Fruit fly (Drosophila melanogaster) whole organism, embryonic: Measurements from ENCODE around the gene CG5326.

Source experiments
- Adf1 ChIP-seq: fragments of 200-800 bp; sonication (Bioruptor generic); IDR thresholded peaks from 2 replicates; pipeline ENCODE4 v1.3.6; 2022; ENCODE audit warnings: missing biosample characterization, missing genetic modification characterization
- Awh ChIP-seq: fragments of 200-800 bp; sonication (Bioruptor generic); IDR thresholded peaks from 2 replicates; pipeline ENCODE4, ENCODE4 v1.3.6; 2022; ENCODE audit warnings: missing biosample characterization, missing genetic modification characterization
- C15 ChIP-seq: fragments of 200-800 bp; sonication (Bioruptor generic); IDR thresholded peaks from 3 replicates; pipeline ENCODE4 v1.3.6; 2022; ENCODE audit warnings: missing biosample characterization, missing genetic modification characterization
- CG10565 ChIP-seq: fragments of 200-800 bp; sonication (Bioruptor generic); optimal IDR thresholded peaks from 3 replicates; lab custom pipeline; 2016; ENCODE audit warnings: missing biosample characterization, mild to moderate bottlenecking, missing genetic modification characterization
- CG11696 ChIP-seq: fragments of 200-800 bp; sonication (Bioruptor generic); IDR thresholded peaks from 2 replicates; pipeline ENCODE4 v1.3.6; 2022; ENCODE audit warnings: missing biosample characterization, missing genetic modification characterization
- CG1233 ChIP-seq: fragments of 200-800 bp; sonication (Bioruptor generic); optimal IDR thresholded peaks from 4 replicates; lab custom pipeline; 2018; ENCODE audit warnings: missing biosample characterization, mild to moderate bottlenecking, missing genetic modification characterization
- CG14050 ChIP-seq: fragments of 200-800 bp; sonication (Bioruptor generic); IDR thresholded peaks from 3 replicates; pipeline ENCODE4 v1.3.6; 2022; ENCODE audit warnings: missing biosample characterization, missing genetic modification characterization
- CG15514 ChIP-seq: fragments of 200-800 bp; sonication (Bioruptor generic); optimal IDR thresholded peaks from 3 replicates; lab custom pipeline; 2017; ENCODE audit warnings: missing biosample characterization, missing genetic modification characterization, mild to moderate bottlenecking, moderate library complexity, missing genetic modification reagents
- CG17912 ChIP-seq: fragments of 200-800 bp; sonication (Bioruptor generic); optimal IDR thresholded peaks from 2 replicates; lab custom pipeline; 2018; ENCODE audit warnings: missing biosample characterization, mild to moderate bottlenecking, missing genetic modification characterization
- CG18262 ChIP-seq: fragments of 200-800 bp; optimal IDR thresholded peaks from 3 replicates; lab custom pipeline; 2019; ENCODE audit warnings: missing biosample characterization, mild to moderate bottlenecking, missing genetic modification characterization, moderate library complexity
- CG1832 ChIP-seq: fragments of 200-800 bp; sonication (Bioruptor generic); optimal IDR thresholded peaks from 2 replicates; lab custom pipeline; 2017; ENCODE audit warnings: missing biosample characterization, mild to moderate bottlenecking, missing genetic modification characterization, inconsistent platforms
- CG18619 ChIP-seq: fragments of 200-800 bp; sonication (Bioruptor generic); optimal IDR thresholded peaks from 3 replicates; lab custom pipeline; 2017; ENCODE audit warnings: missing biosample characterization, mild to moderate bottlenecking, missing genetic modification characterization
- CG2120 ChIP-seq: fragments of 200-800 bp; sonication (Bioruptor generic); optimal IDR thresholded peaks from 3 replicates; lab custom pipeline; 2016; ENCODE audit warnings: missing biosample characterization, missing genetic modification characterization
- CG3281 ChIP-seq: fragments of 200-800 bp; sonication (Bioruptor generic); optimal IDR thresholded peaks from 3 replicates; lab custom pipeline; 2017; ENCODE audit warnings: missing biosample characterization, mild to moderate bottlenecking, missing genetic modification characterization
- CG33213 ChIP-seq: fragments of 200-800 bp; sonication (Bioruptor generic); optimal IDR thresholded peaks from 3 replicates; lab custom pipeline; 2016; ENCODE audit warnings: missing biosample characterization, missing genetic modification characterization
- CG33557 ChIP-seq: fragments of 200-800 bp; sonication (Bioruptor generic); optimal IDR thresholded peaks from 2 replicates; lab custom pipeline; 2019; ENCODE audit warnings: missing biosample characterization, mild to moderate bottlenecking, missing genetic modification characterization, moderate library complexity
- CG4328 ChIP-seq: fragments of 200-800 bp; sonication (Bioruptor generic); optimal IDR thresholded peaks from 3 replicates; lab custom pipeline; 2017; ENCODE audit warnings: missing biosample characterization, missing genetic modification reagents, missing genetic modification characterization
- CG4730 ChIP-seq: fragments of 200-800 bp; sonication (Bioruptor generic); IDR thresholded peaks from 2 replicates; pipeline ENCODE4 v1.3.6; 2022; ENCODE audit warnings: missing biosample characterization, missing genetic modification characterization
- CG7786 ChIP-seq: fragments of 200-800 bp; sonication (Bioruptor generic); optimal IDR thresholded peaks from 2 replicates; lab custom pipeline; 2016; ENCODE audit warnings: missing biosample characterization, missing genetic modification characterization
- CG8478 ChIP-seq: fragments of >200 bp; optimal IDR thresholded peaks from 2 replicates; lab custom pipeline; 2018
- CG9797 ChIP-seq: fragments of 200-800 bp; sonication (Bioruptor generic); optimal IDR thresholded peaks from 3 replicates; lab custom pipeline; 2018; ENCODE audit warnings: missing biosample characterization, mild to moderate bottlenecking, missing genetic modification characterization
- CG9876 ChIP-seq: fragments of 200-800 bp; sonication (Bioruptor generic); optimal IDR thresholded peaks from 2 replicates; lab custom pipeline; 2016; ENCODE audit warnings: missing biosample characterization, missing genetic modification characterization
- Doc3 ChIP-seq: fragments of 200-800 bp; sonication (Bioruptor generic); IDR thresholded peaks from 3 replicates; pipeline ENCODE4 v1.3.6; 2022; ENCODE audit warnings: missing biosample characterization, missing genetic modification characterization; ENCODE audit not compliant: partially characterized antibody
- Dp ChIP-seq: fragments of 200-800 bp; sonication (Bioruptor generic); optimal IDR thresholded peaks from 2 replicates; lab custom pipeline; 2018; ENCODE audit warnings: missing biosample characterization, mild to moderate bottlenecking, missing genetic modification characterization, moderate library complexity
- HLHmδ ChIP-seq: fragments of 200-800 bp; sonication (Bioruptor generic); optimal IDR thresholded peaks from 2 replicates; lab custom pipeline; 2018; ENCODE audit warnings: missing biosample characterization, mild to moderate bottlenecking, missing genetic modification characterization, moderate library complexity
- HmgZ ChIP-seq: fragments of 200-800 bp; sonication (Bioruptor generic); optimal IDR thresholded peaks from 2 replicates; lab custom pipeline; 2018; ENCODE audit warnings: missing biosample characterization, mild to moderate bottlenecking, missing genetic modification characterization
- Lpt ChIP-seq: fragments of >200 bp; optimal IDR thresholded peaks from 2 replicates; lab custom pipeline; 2018; ENCODE audit warnings: missing biosample characterization, missing genetic modification characterization
- Meics ChIP-seq: fragments of 200-800 bp; sonication (Bioruptor generic); optimal IDR thresholded peaks from 2 replicates; lab custom pipeline; 2017; ENCODE audit warnings: missing biosample characterization, mild to moderate bottlenecking, missing genetic modification characterization
- Neu2 ChIP-seq: fragments of 200-800 bp; sonication (Bioruptor generic); optimal IDR thresholded peaks from 3 replicates; lab custom pipeline; 2016; ENCODE audit warnings: missing biosample characterization, missing genetic modification characterization, borderline replicate concordance
- Rx ChIP-seq: fragments of 200-800 bp; sonication (Bioruptor generic); IDR thresholded peaks from 2 replicates; pipeline ENCODE4 v1.3.6; 2022; ENCODE audit warnings: missing biosample characterization, missing genetic modification characterization
- Side ChIP-seq: fragments of 200-800 bp; sonication (Bioruptor generic); optimal IDR thresholded peaks from 2 replicates; lab custom pipeline; 2016; ENCODE audit warnings: missing biosample characterization, missing genetic modification characterization
- Sin3A ChIP-seq: fragments of >200 bp; optimal IDR thresholded peaks from 2 replicates; lab custom pipeline; 2018
- ab ChIP-seq: fragments of 200-800 bp; sonication (Bioruptor generic); optimal IDR thresholded peaks from 2 replicates; lab custom pipeline; 2016; ENCODE audit warnings: missing biosample characterization, missing genetic modification characterization
- amos ChIP-seq: fragments of 200-800 bp; sonication (Bioruptor generic); IDR thresholded peaks from 2 replicates; pipeline ENCODE4 v1.3.6; 2022; ENCODE audit warnings: missing biosample characterization, missing genetic modification characterization; ENCODE audit not compliant: partially characterized antibody
- aop ChIP-seq: fragments of 200-800 bp; sonication (Bioruptor generic); IDR thresholded peaks from 2 replicates; pipeline ENCODE4 v1.3.6; 2022; ENCODE audit warnings: missing biosample characterization, missing genetic modification characterization
- ara ChIP-seq: fragments of 200-800 bp; sonication (Bioruptor generic); IDR thresholded peaks from 2 replicates; pipeline ENCODE4 v1.3.6; 2022; ENCODE audit warnings: missing biosample characterization, missing genetic modification characterization
- bowl ChIP-seq: fragments of 200-800 bp; sonication (Bioruptor generic); IDR thresholded peaks from 2 replicates; pipeline ENCODE4 v1.3.6; 2022; ENCODE audit warnings: missing biosample characterization, missing genetic modification characterization
- chinmo ChIP-seq: fragments of 200-800 bp; sonication (Bioruptor generic); IDR thresholded peaks from 4 replicates; pipeline ENCODE4 v1.3.6; 2022; ENCODE audit warnings: missing biosample characterization, missing genetic modification characterization; ENCODE audit not compliant: partially characterized antibody
- chn ChIP-seq: fragments of 200-800 bp; sonication (Bioruptor generic); optimal IDR thresholded peaks from 2 replicates; lab custom pipeline; 2016; ENCODE audit warnings: missing biosample characterization, missing genetic modification characterization
- dan ChIP-seq: fragments of 200-800 bp; sonication (Bioruptor generic); IDR thresholded peaks from 2 replicates; pipeline ENCODE4 v1.3.6; 2022; ENCODE audit warnings: missing biosample characterization, missing genetic modification characterization
- ems ChIP-seq: fragments of 200-800 bp; sonication (Bioruptor generic); optimal IDR thresholded peaks from 3 replicates; lab custom pipeline; 2016; ENCODE audit warnings: missing biosample characterization, missing genetic modification characterization
- fd3F ChIP-seq: fragments of 200-800 bp; sonication (Bioruptor generic); optimal IDR thresholded peaks from 2 replicates; lab custom pipeline; 2018; ENCODE audit warnings: missing biosample characterization, mild to moderate bottlenecking, missing genetic modification characterization, moderate library complexity
- ftz-f1 ChIP-seq: fragments of 200-800 bp; sonication (Bioruptor generic); optimal IDR thresholded peaks from 2 replicates; lab custom pipeline; 2016; ENCODE audit warnings: missing biosample characterization, missing genetic modification characterization
- grau ChIP-seq: fragments of 200-800 bp; optimal IDR thresholded peaks from 3 replicates; lab custom pipeline; 2019; ENCODE audit warnings: missing biosample characterization, mild to moderate bottlenecking, missing genetic modification characterization, moderate library complexity
- her ChIP-seq: fragments of 200-800 bp; sonication (Bioruptor generic); optimal IDR thresholded peaks from 2 replicates; lab custom pipeline; 2016; ENCODE audit warnings: missing biosample characterization, missing genetic modification characterization
- jumu ChIP-seq: fragments of 200-800 bp; sonication (Bioruptor generic); optimal IDR thresholded peaks from 3 replicates; lab custom pipeline; 2016; ENCODE audit warnings: missing biosample characterization, missing genetic modification characterization
- klu ChIP-seq: fragments of 200-800 bp; sonication (Bioruptor generic); IDR thresholded peaks from 2 replicates; pipeline ENCODE4 v1.3.6; 2022; ENCODE audit warnings: missing biosample characterization, missing genetic modification characterization
- onecut ChIP-seq: fragments of 200-800 bp; sonication (Bioruptor generic); IDR thresholded peaks from 2 replicates; pipeline ENCODE4 v1.3.6; 2022; ENCODE audit warnings: missing biosample characterization, missing genetic modification characterization
- sug ChIP-seq: fragments of 200-800 bp; optimal IDR thresholded peaks from 2 replicates; lab custom pipeline; 2019; ENCODE audit warnings: missing biosample characterization, mild to moderate bottlenecking, missing genetic modification characterization, moderate library complexity
- tgo ChIP-seq: fragments of 200-800 bp; sonication (Bioruptor generic); IDR thresholded peaks from 3 replicates; pipeline ENCODE4 v1.3.6; 2022; ENCODE audit warnings: missing biosample characterization, missing genetic modification characterization
- trem ChIP-seq: fragments of 200-800 bp; optimal IDR thresholded peaks from 3 replicates; lab custom pipeline; 2019; ENCODE audit warnings: missing biosample characterization, mild to moderate bottlenecking, missing genetic modification characterization, moderate library complexity
- vfl ChIP-seq: fragments of 200-800 bp; sonication (Bioruptor generic); optimal IDR thresholded peaks from 2 replicates; lab custom pipeline; 2016; ENCODE audit warnings: missing biosample characterization, missing genetic modification characterization
- zf30C ChIP-seq: fragments of 200-800 bp; sonication (Bioruptor generic); optimal IDR thresholded peaks from 3 replicates; lab custom pipeline; 2018; ENCODE audit warnings: missing biosample characterization, mild to moderate bottlenecking, missing genetic modification characterization

Gene CG5326

DNA sequence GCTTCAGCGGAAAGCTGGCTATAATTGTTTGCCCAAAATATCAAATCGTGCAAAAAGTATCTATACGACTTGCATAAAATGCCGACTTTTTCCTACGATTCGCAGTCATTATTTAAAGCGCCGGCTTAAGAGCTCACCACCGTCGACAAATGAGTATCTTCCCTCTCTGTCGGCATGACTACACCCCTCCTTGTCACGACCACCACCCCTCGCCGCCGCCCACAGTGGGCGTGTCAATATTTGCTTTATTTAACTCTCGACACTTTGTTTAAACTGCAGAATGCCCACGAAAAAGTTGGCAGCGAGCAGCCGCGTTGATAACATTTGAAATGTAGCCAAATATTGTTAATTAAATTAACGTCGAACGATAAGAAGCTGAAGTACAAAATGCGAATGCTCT lies 21.4 kb downstream of the CG5326 start (continued):
- TF ChIP-seq Meics, result peak; percentile 8
- TF ChIP-seq CG15514 (GFP tag; lab: Kevin White, UChicago), result peak; percentile 27
- no peak for TF ChIP-seq C15
- no peak for TF ChIP-seq Neu2 (GFP tag; lab: Kevin White, UChicago)
- no peak for TF ChIP-seq CG14050
- TF ChIP-seq Adf1 (GFP tag; lab: Robert Waterston, UW), result 0 out of 2 replicates have a peak, but pooled peaks have one; percentile 17
- no peak for TF ChIP-seq chinmo (GFP tag; lab: Robert Waterston, UW)
- TF ChIP-seq CG3281 (GFP tag; lab: Kevin White, UChicago), result peak; percentile 8
- TF ChIP-seq dan (GFP tag; lab: Robert Waterston, UW), result no peak
- TF ChIP-seq vfl, result no peak
- no peak for TF ChIP-seq ftz-f1 (GFP tag; lab: Kevin White, UChicago)
- TF ChIP-seq jumu (GFP tag; lab: Kevin White, UChicago), result no peak
- TF ChIP-seq CG9876 (GFP tag; lab: Kevin White, UChicago), result no peak
- no peak for TF ChIP-seq trem (tag; lab: Kevin White, UChicago)
- no peak for TF ChIP-seq CG4730
- no peak for TF ChIP-seq CG1233 (GFP tag; lab: Kevin White, UChicago)
- no peak for TF ChIP-seq ara
- TF ChIP-seq CG10565 (GFP tag; lab: Kevin White, UChicago), result no peak
- no peak for TF ChIP-seq Lpt (GFP tag; lab: Kevin White, UChicago)
- no peak for TF ChIP-seq CG18619 (GFP tag; lab: Kevin White, UChicago)
- TF ChIP-seq amos, result no peak
- TF ChIP-seq ab (GFP tag; lab: Kevin White, UChicago), result no peak
- no peak for TF ChIP-seq CG17912 (GFP tag; lab: Kevin White, UChicago)
- TF ChIP-seq fd3F (GFP tag; lab: Kevin White, UChicago), result no peak
- TF ChIP-seq CG1832 (GFP tag; lab: Kevin White, UChicago), result peak; percentile 0
- TF ChIP-seq Sin3A (lab: Kevin White, UChicago), result no peak
- no peak for TF ChIP-seq HLHmδ
- TF ChIP-seq CG11696 (GFP tag; lab: Robert Waterston, UW), result no peak
- TF ChIP-seq her (GFP tag; lab: Kevin White, UChicago), result no peak
- TF ChIP-seq HmgZ (tag; lab: Kevin White, UChicago), result no peak
- TF ChIP-seq CG33557 (GFP tag; lab: Kevin White, UChicago), result no peak
- no peak for TF ChIP-seq aop (GFP tag; lab: Robert Waterston, UW)
- TF ChIP-seq CG8478 (lab: Kevin White, UChicago), result no peak
- no peak for TF ChIP-seq CG4328 (GFP tag; lab: Kevin White, UChicago)
- TF ChIP-seq Side (GFP tag; lab: Kevin White, UChicago), result no peak
- no peak for TF ChIP-seq Awh
- TF ChIP-seq CG18262 (tag; lab: Kevin White, UChicago), result no peak
- TF ChIP-seq ems, result no peak
- TF ChIP-seq CG9797 (GFP tag; lab: Kevin White, UChicago), result no peak
- TF ChIP-seq Doc3 (GFP tag; lab: Robert Waterston, UW), result no peak
- no peak for TF ChIP-seq tgo
- TF ChIP-seq zf30C (GFP tag; lab: Kevin White, UChicago), result no peak
- TF ChIP-seq sug (tag; lab: Kevin White, UChicago), result peak; percentile 31
- TF ChIP-seq Rx (GFP tag; lab: Robert Waterston, UW), result 0 out of 2 replicates have a peak, but pooled peaks have one; percentile 22
- no peak for TF ChIP-seq CG7786
- TF ChIP-seq chn (GFP tag; lab: Kevin White, UChicago), result no peak
- TF ChIP-seq Dp (GFP tag; lab: Kevin White, UChicago), result no peak
- TF ChIP-seq grau (tag; lab: Kevin White, UChicago), result no peak
- no peak for TF ChIP-seq CG33213 (GFP tag; lab: Kevin White, UChicago)
- TF ChIP-seq klu (GFP tag; lab: Robert Waterston, UW), result no peak
- no peak for TF ChIP-seq bowl (GFP tag; lab: Robert Waterston, UW)
- peak; percentile 12 for TF ChIP-seq CG2120 (GFP tag; lab: Kevin White, UChicago)
- no peak for TF ChIP-seq onecut
